Worm (Caenorhabditis elegans) whole organism, L3 larva: ENCODE measurements around the gene fbxa-224.

ENCODE experiments used
- R02D3.7 ChIP-seq: fragments of 150-350 bp; optimal IDR thresholded peaks from 2 replicates; lab custom pipeline; 2014; ENCODE audit warnings: missing biosample characterization, missing genetic modification characterization
- ZK546.5 ChIP-seq: sonication (generic microtip); optimal IDR thresholded peaks from 2 replicates; lab custom pipeline; 2017; ENCODE audit warnings: missing biosample characterization, missing genetic modification characterization
- aly-2 ChIP-seq: fragments of 150-350 bp; optimal IDR thresholded peaks from 2 replicates; lab custom pipeline; 2014; ENCODE audit warnings: missing biosample characterization, missing genetic modification characterization
- ama-1 ChIP-seq: fragments of 150-350 bp; optimal IDR thresholded peaks from 2 replicates; lab custom pipeline; 2018
- ceh-82 ChIP-seq: fragments of 150-350 bp; optimal IDR thresholded peaks from 2 replicates; lab custom pipeline; 2014; ENCODE audit warnings: missing biosample characterization, missing genetic modification characterization
- ceh-9 ChIP-seq: sonication (generic microtip); optimal IDR thresholded peaks from 2 replicates; lab custom pipeline; 2018; ENCODE audit warnings: missing biosample characterization, missing genetic modification characterization
- egl-5 ChIP-seq: fragments of 150-350 bp; optimal IDR thresholded peaks from 2 replicates; lab custom pipeline; 2017; ENCODE audit warnings: missing biosample characterization, missing genetic modification reagents, missing genetic modification characterization, inconsistent platforms
- elt-1 ChIP-seq: fragments of 150-350 bp; optimal IDR thresholded peaks from 2 replicates; lab custom pipeline; 2014; ENCODE audit warnings: missing biosample characterization, missing genetic modification characterization
- elt-2 ChIP-seq: sonication (generic microtip); optimal IDR thresholded peaks from 2 replicates; lab custom pipeline; 2016; ENCODE audit warnings: missing genetic modification reagents, mild to moderate bottlenecking, missing genetic modification characterization, missing compliant biosample characterization
- elt-3 ChIP-seq, 3 experiments: fragments of 150-350 bp in 1 of 3; sonication (generic microtip) in 2 of 3; optimal IDR thresholded peaks; 2 replicates in 2 of 3; 4 replicates in 1 of 3; lab custom pipeline; 2014 to 2017; ENCODE audit warnings: missing biosample characterization in 3 of 3, missing genetic modification characterization in 3 of 3
- eor-1 ChIP-seq, 2 experiments: fragments of 150-350 bp; optimal IDR thresholded peaks; 2 replicates each; lab custom pipeline; 2014 to 2018; ENCODE audit warnings: missing biosample characterization in 2 of 2, missing genetic modification characterization in 2 of 2
- fkh-10 ChIP-seq: sonication (generic microtip); optimal IDR thresholded peaks from 2 replicates; lab custom pipeline; 2017; ENCODE audit warnings: missing biosample characterization, missing genetic modification reagents, missing genetic modification characterization
- fkh-2 ChIP-seq: fragments of 150-350 bp; optimal IDR thresholded peaks from 2 replicates; lab custom pipeline; 2014; ENCODE audit warnings: missing biosample characterization, missing genetic modification reagents, missing genetic modification characterization
- hmg-11 ChIP-seq: sonication (generic microtip); optimal IDR thresholded peaks from 2 replicates; lab custom pipeline; 2016; ENCODE audit warnings: missing genetic modification characterization, missing compliant biosample characterization
- lin-15B ChIP-seq: fragments of 150-350 bp; optimal IDR thresholded peaks from 2 replicates; lab custom pipeline; 2014; ENCODE audit warnings: missing biosample characterization, missing genetic modification characterization
- lin-39 ChIP-seq: fragments of 150-350 bp; optimal IDR thresholded peaks from 2 replicates; lab custom pipeline; 2018; ENCODE audit warnings: missing biosample characterization, missing genetic modification reagents, missing genetic modification characterization
- lsy-12 ChIP-seq: sonication (generic microtip); optimal IDR thresholded peaks from 2 replicates; lab custom pipeline; 2016; ENCODE audit warnings: mild to moderate bottlenecking, missing genetic modification characterization, missing compliant biosample characterization
- mdl-1 ChIP-seq: fragments of 150-350 bp; optimal IDR thresholded peaks from 2 replicates; lab custom pipeline; 2014; ENCODE audit warnings: missing biosample characterization, missing genetic modification characterization
- mml-1 ChIP-seq: fragments of 150-350 bp; sonication (generic microtip); optimal IDR thresholded peaks from 3 replicates; lab custom pipeline; 2014; ENCODE audit warnings: missing biosample characterization, missing genetic modification characterization
- nfya-1 ChIP-seq: sonication (generic microtip); optimal IDR thresholded peaks from 2 replicates; lab custom pipeline; 2017; ENCODE audit warnings: missing genetic modification characterization, mild to moderate bottlenecking, missing compliant biosample characterization, antibody characterized with exemption, moderate library complexity; ENCODE audit not compliant: insufficient read depth
- nhr-11 ChIP-seq: fragments of 150-350 bp; optimal IDR thresholded peaks from 2 replicates; lab custom pipeline; 2014; ENCODE audit warnings: missing biosample characterization, missing genetic modification characterization
- nhr-12 ChIP-seq: fragments of 150-350 bp; optimal IDR thresholded peaks from 2 replicates; lab custom pipeline; 2014; ENCODE audit warnings: missing biosample characterization, missing genetic modification characterization
- nhr-23 ChIP-seq: fragments of 150-350 bp; optimal IDR thresholded peaks from 2 replicates; lab custom pipeline; 2014; ENCODE audit warnings: missing biosample characterization, missing genetic modification reagents, missing genetic modification characterization
- nhr-25 ChIP-seq: sonication (generic microtip); optimal IDR thresholded peaks from 2 replicates; lab custom pipeline; 2017; ENCODE audit warnings: missing biosample characterization, missing genetic modification characterization
- nhr-28 ChIP-seq: fragments of 150-350 bp; optimal IDR thresholded peaks from 2 replicates; lab custom pipeline; 2014; ENCODE audit warnings: missing biosample characterization, missing genetic modification characterization
- nhr-43 ChIP-seq: sonication (generic microtip); optimal IDR thresholded peaks from 2 replicates; lab custom pipeline; 2016; ENCODE audit warnings: mild to moderate bottlenecking, missing genetic modification characterization, missing compliant biosample characterization; ENCODE audit not compliant: poor library complexity, severe bottlenecking
- nhr-67 ChIP-seq: fragments of 150-350 bp; optimal IDR thresholded peaks from 2 replicates; lab custom pipeline; 2014; ENCODE audit warnings: missing biosample characterization, missing genetic modification characterization
- nhr-77 ChIP-seq: fragments of 150-350 bp; optimal IDR thresholded peaks from 2 replicates; lab custom pipeline; 2014; ENCODE audit warnings: missing biosample characterization, missing genetic modification characterization
- pha-4 ChIP-seq: fragments of 150-350 bp; optimal IDR thresholded peaks from 2 replicates; lab custom pipeline; 2014; ENCODE audit warnings: missing biosample characterization, missing genetic modification reagents, missing genetic modification characterization
- pqm-1 ChIP-seq: fragments of 150-350 bp; optimal IDR thresholded peaks from 2 replicates; lab custom pipeline; 2017; ENCODE audit warnings: missing biosample characterization, missing genetic modification characterization, inconsistent platforms
- sea-2 ChIP-seq: fragments of 150-350 bp; sonication (generic microtip); optimal IDR thresholded peaks from 4 replicates; lab custom pipeline; 2014; ENCODE audit warnings: missing biosample characterization, missing genetic modification reagents, missing genetic modification characterization
- skn-1 ChIP-seq: fragments of 150-350 bp; optimal IDR thresholded peaks from 2 replicates; lab custom pipeline; 2014; ENCODE audit warnings: missing biosample characterization, missing genetic modification characterization
- snpc-4 ChIP-seq: fragments of 150-350 bp; optimal IDR thresholded peaks from 2 replicates; lab custom pipeline; 2014; ENCODE audit warnings: missing biosample characterization, missing genetic modification characterization
- tbx-2 ChIP-seq: sonication (generic microtip); optimal IDR thresholded peaks from 2 replicates; lab custom pipeline; 2016; ENCODE audit warnings: mild to moderate bottlenecking, missing genetic modification characterization, missing compliant biosample characterization
- unc-62 ChIP-seq: fragments of 150-350 bp; sonication (generic microtip); optimal IDR thresholded peaks from 4 replicates; lab custom pipeline; 2014; ENCODE audit warnings: missing biosample characterization, missing genetic modification reagents, missing genetic modification characterization
- zag-1 ChIP-seq: fragments of 150-350 bp; optimal IDR thresholded peaks from 2 replicates; lab custom pipeline; 2014; ENCODE audit warnings: missing biosample characterization, missing genetic modification characterization
- ztf-4 ChIP-seq: fragments of 150-350 bp; optimal IDR thresholded peaks from 2 replicates; lab custom pipeline; 2014; ENCODE audit warnings: missing biosample characterization, missing genetic modification characterization

fbxa-224 gene

ce11 chrII:7548044-7548443 is at the start of gene fbxa-224:
TSS of gene fbxa-224 (minus strand) at chrII:7548144.
- TF ChIP-seq lin-39 (tag; lab: Kevin White, UChicago) (no peak), elt-3 (tag; optimal IDR thresholded peaks at IDR 0.05; lab: Kevin White, UChicago) (no peak), lin-15B (tag; lab: Kevin White, UChicago) (no peak), pha-4 (tag; lab: Kevin White, UChicago) (no peak), unc-62 (GFP tag; lab: Kevin White, UChicago) (no peak), nhr-77 (tag; lab: Kevin White, UChicago) (no peak), elt-1 (tag; lab: Kevin White, UChicago) (no peak), nhr-25 (tag; lab: Kevin White, UChicago) (no peak), ztf-4 (tag; lab: Kevin White, UChicago) (no peak)

- TF ChIP-seq eor-1 (tag; optimal IDR thresholded peaks at IDR 0.05; lab: Kevin White, UChicago) (no peak), egl-5 (tag; lab: Kevin White, UChicago) (no peak), ceh-82 (no peak), ZK546.5 (tag; lab: Kevin White, UChicago) (no peak), fkh-2 (no peak), mml-1 (tag; lab: Kevin White, UChicago) (no peak), unc-62 (GFP tag; lab: Kevin White, UChicago) (no peak)
Measured at ce11 chrII:7594812-7595211, 46.9 kb upstream of the fbxa-224 start, which contains the start of gene syd-1. TSS of gene syd-1 (minus strand) at chrII:7594912.

ce11 chrII:7594262-7594661 is 46.3 kb upstream of the fbxa-224 start:
- TF ChIP-seq fkh-10, result peak; percentile 79
- TF ChIP-seq R02D3.7, result no peak
- no peak for TF ChIP-seq lin-15B (tag; lab: Kevin White, UChicago)

ce11 chrII:7593227-7593626 is 45.3 kb upstream of the fbxa-224 start:
- TF ChIP-seq fkh-10 (peak; percentile 38), nhr-25 (tag; lab: Kevin White, UChicago) (no peak), tbx-2 (peak; percentile 20), nhr-43 (tag; lab: Kevin White, UChicago) (no peak), aly-2 (no peak), nhr-67 (no peak), nhr-12 (no peak), mdl-1 (tag; lab: Kevin White, UChicago) (no peak), snpc-4 (tag; lab: Kevin White, UChicago) (no peak), ama-1 (lab: Kevin White, UChicago) (no peak), ztf-4 (tag; lab: Kevin White, UChicago) (no peak), R02D3.7 (no peak), hmg-11 (tag; lab: Kevin White, UChicago) (peak; percentile 35), nhr-77 (tag; lab: Kevin White, UChicago) (no peak), elt-1 (tag; lab: Kevin White, UChicago) (no peak), pha-4 (tag; lab: Kevin White, UChicago) (no peak), ceh-9 (tag; lab: Kevin White, UChicago) (no peak), pqm-1 (no peak), skn-1 (peak; percentile 50), nhr-11 (tag; lab: Kevin White, UChicago) (no peak), fkh-2 (no peak), zag-1 (tag; lab: Kevin White, UChicago) (no peak), nfya-1 (tag; lab: Kevin White, UChicago) (peak; percentile 55), lin-39 (tag; lab: Kevin White, UChicago) (peak; percentile 28), lsy-12 (tag; lab: Kevin White, UChicago) (no peak), sea-2 (no peak), nhr-28 (tag; lab: Kevin White, UChicago) (no peak), nhr-23 (no peak)
- TF ChIP-seq, all 47 proteins: peak for 6

ce11 chrII:7588295-7588694 is 40.4 kb upstream of the fbxa-224 start:
- no peak for TF ChIP-seq elt-2 (tag; lab: Kevin White, UChicago)
- no peak for TF ChIP-seq aly-2
- TF ChIP-seq fkh-2, result no peak
- no peak for TF ChIP-seq nfya-1 (tag; lab: Kevin White, UChicago)
- no peak for TF ChIP-seq eor-1 (tag; optimal IDR thresholded peaks at IDR 0.05; lab: Kevin White, UChicago)
- TF ChIP-seq lin-15B (tag; lab: Kevin White, UChicago), result no peak
- TF ChIP-seq nhr-28 (tag; lab: Kevin White, UChicago), result no peak
- TF ChIP-seq skn-1, result no peak
- TF ChIP-seq mdl-1 (tag; lab: Kevin White, UChicago), result no peak
- no peak for TF ChIP-seq lsy-12 (tag; lab: Kevin White, UChicago)
- TF ChIP-seq nhr-43 (tag; lab: Kevin White, UChicago), result no peak
- TF ChIP-seq, all 47 proteins: peak for 0
